Fruit fly (Drosophila melanogaster): ENCODE measurements around the gene betaCOP.

betaCOP gene

dm6 chrX:18367806-18368643 lies 17.0 kb downstream of the betaCOP start (continued):
- TF ChIP-seq Blimp-1 (GFP tag; optimal IDR thresholded peaks at IDR 0.05) = peak; percentile 55
- TF ChIP-seq CG15479 (GFP tag; optimal IDR thresholded peaks at IDR 0.05) = no peak
- TF ChIP-seq Mad (GFP tag; optimal IDR thresholded peaks at IDR 0.05) = no peak
- no peak for TF ChIP-seq ap (GFP tag; IDR thresholded peaks at IDR 0.05)
- TF ChIP-seq Sry-δ (GFP tag; optimal IDR thresholded peaks at IDR 0.05) = peak; percentile 20
- TF ChIP-seq Ssrp (tag; optimal IDR thresholded peaks at IDR 0.05) = peak; percentile 23
- TF ChIP-seq E2f2 (GFP tag; IDR thresholded peaks at IDR 0.05) = no peak
- no peak for TF ChIP-seq fd64A (GFP tag; optimal IDR thresholded peaks at IDR 0.05)
- TF ChIP-seq CG6813 (GFP tag; optimal IDR thresholded peaks at IDR 0.05) = peak; percentile 67
- peak; percentile 78 for TF ChIP-seq CG13624 (GFP tag; optimal IDR thresholded peaks at IDR 0.05)
- no peak for TF ChIP-seq YL-1 (GFP tag; optimal IDR thresholded peaks at IDR 0.05)
- peak; percentile 84 for TF ChIP-seq Hmr (GFP tag; optimal IDR thresholded peaks at IDR 0.05)
- TF ChIP-seq CG15696 (tag; optimal IDR thresholded peaks at IDR 0.05) = no peak
- peak; percentile 65 for TF ChIP-seq CG1024 (GFP tag; IDR thresholded peaks at IDR 0.05)
- TF ChIP-seq CG18764 (GFP tag; optimal IDR thresholded peaks at IDR 0.05) = peak; percentile 1
- TF ChIP-seq CG17568 (GFP tag; optimal IDR thresholded peaks at IDR 0.05) = no peak
- peak; percentile 66 for TF ChIP-seq CG12155 (GFP tag; optimal IDR thresholded peaks at IDR 0.05)
- TF ChIP-seq CG8089 (GFP tag; optimal IDR thresholded peaks at IDR 0.05) = peak; percentile 43
- peak; percentile 73 to 82 for TF ChIP-seq Pdp1 (GFP tag; optimal IDR thresholded peaks at IDR 0.05)
- peak; percentile 23 for TF ChIP-seq tin (GFP tag; optimal IDR thresholded peaks at IDR 0.05)
- peak; percentile 74 for TF ChIP-seq pho (GFP tag; optimal IDR thresholded peaks at IDR 0.05)
- no peak for TF ChIP-seq CG30020 (tag; optimal IDR thresholded peaks at IDR 0.05)
- peak; percentile 49 for TF ChIP-seq slp2 (GFP tag; optimal IDR thresholded peaks at IDR 0.05)
- peak; percentile 25 for TF ChIP-seq CG12236 (GFP tag; optimal IDR thresholded peaks at IDR 0.05)
- TF ChIP-seq CG9727 (GFP tag; optimal IDR thresholded peaks at IDR 0.05) = peak; percentile 38
- TF ChIP-seq Adf1 (GFP tag; IDR thresholded peaks at IDR 0.05) = peak; percentile 46; the same call in 1 of the 2 replicates
- TF ChIP-seq CG12659 (GFP tag; optimal IDR thresholded peaks at IDR 0.05) = peak; percentile 67
- TF ChIP-seq rib (GFP tag; IDR thresholded peaks at IDR 0.05) = peak; percentile 80
- no peak for TF ChIP-seq CG7963 (GFP tag; IDR thresholded peaks at IDR 0.05; ENCODE audit: partially characterized antibody)
- TF ChIP-seq sens-2 (GFP tag; IDR thresholded peaks at IDR 0.05) = peak; percentile 49; the same call in 1 of the 2 replicates
- TF ChIP-seq CG18262 (tag; optimal IDR thresholded peaks at IDR 0.05) = peak; percentile 55
- peak; percentile 13 for TF ChIP-seq CG2116 (GFP tag; optimal IDR thresholded peaks at IDR 0.05)
- TF ChIP-seq CG3726 (GFP tag; IDR thresholded peaks at IDR 0.05) = 0 out of 3 replicates have a peak, but pooled peaks have one; percentile 59
- TF ChIP-seq CG8944 (GFP tag; optimal IDR thresholded peaks at IDR 0.05) = peak; percentile 54
- TF ChIP-seq Stat92E (GFP tag; optimal IDR thresholded peaks at IDR 0.05) = no peak
- TF ChIP-seq wor (GFP tag; IDR thresholded peaks at IDR 0.05) = no peak
- TF ChIP-seq ERR (GFP tag; optimal IDR thresholded peaks at IDR 0.05) = peak; percentile 65
- TF ChIP-seq Bdp1 (GFP tag; optimal IDR thresholded peaks at IDR 0.05) = peak; percentile 42
- TF ChIP-seq lmd (GFP tag; IDR thresholded peaks at IDR 0.05) = peak; percentile 74
- peak; percentile 45 for TF ChIP-seq Abd-B (GFP tag; optimal IDR thresholded peaks at IDR 0.05)
- TF ChIP-seq nerfin-1 (tag; optimal IDR thresholded peaks at IDR 0.05) = peak; percentile 17
- TF ChIP-seq B-H2 (GFP tag; optimal IDR thresholded peaks at IDR 0.05) = peak; percentile 63
- no peak for TF ChIP-seq psq (GFP tag; optimal IDR thresholded peaks at IDR 0.05)
- peak; percentile 82 for TF ChIP-seq Hand (GFP tag; optimal IDR thresholded peaks at IDR 0.05)
- TF ChIP-seq CG11504 (tag; optimal IDR thresholded peaks at IDR 0.05) = peak; percentile 60
- TF ChIP-seq Atf-2 (GFP tag; optimal IDR thresholded peaks at IDR 0.05) = peak; percentile 48
- TF ChIP-seq CG10431 (GFP tag; optimal IDR thresholded peaks at IDR 0.05) = peak; percentile 21
- TF ChIP-seq CG1233 (GFP tag; optimal IDR thresholded peaks at IDR 0.05) = peak; percentile 42
